Worm (Caenorhabditis elegans) whole organism, L2 larva: Measurements from ENCODE around the gene B0228.8.

ENCODE experiments used
- ZK546.5 ChIP-seq: sonication (generic microtip); optimal IDR thresholded peaks from 2 replicates; lab custom pipeline; 2017; ENCODE audit warnings: missing biosample characterization, missing genetic modification characterization
- elt-1 ChIP-seq: fragments of 150-350 bp; optimal IDR thresholded peaks from 2 replicates; lab custom pipeline; 2014; ENCODE audit warnings: missing biosample characterization, missing genetic modification characterization
- fos-1 ChIP-seq: fragments of 150-350 bp; optimal IDR thresholded peaks from 2 replicates; lab custom pipeline; 2014; ENCODE audit warnings: missing biosample characterization, missing genetic modification characterization
- mdl-1 ChIP-seq, 2 experiments: fragments of 150-350 bp in 1 of 2; sonication (generic microtip) in 1 of 2; optimal IDR thresholded peaks; 2 replicates each; lab custom pipeline; 2017; ENCODE audit warnings: missing biosample characterization in 2 of 2, missing genetic modification characterization in 2 of 2
- nhr-237 ChIP-seq: fragments of 150-350 bp; optimal IDR thresholded peaks from 2 replicates; lab custom pipeline; 2014; ENCODE audit warnings: missing biosample characterization, missing genetic modification characterization
- nhr-77 ChIP-seq: fragments of 150-350 bp; optimal IDR thresholded peaks from 2 replicates; lab custom pipeline; 2014; ENCODE audit warnings: missing biosample characterization, missing genetic modification characterization
- snpc-4 ChIP-seq: fragments of 150-350 bp; optimal IDR thresholded peaks from 2 replicates; lab custom pipeline; 2014; ENCODE audit warnings: missing biosample characterization, missing genetic modification characterization
- unc-62 ChIP-seq: fragments of 150-350 bp; optimal IDR thresholded peaks from 2 replicates; lab custom pipeline; 2014; ENCODE audit warnings: missing biosample characterization, missing genetic modification reagents, missing genetic modification characterization

DNA sequence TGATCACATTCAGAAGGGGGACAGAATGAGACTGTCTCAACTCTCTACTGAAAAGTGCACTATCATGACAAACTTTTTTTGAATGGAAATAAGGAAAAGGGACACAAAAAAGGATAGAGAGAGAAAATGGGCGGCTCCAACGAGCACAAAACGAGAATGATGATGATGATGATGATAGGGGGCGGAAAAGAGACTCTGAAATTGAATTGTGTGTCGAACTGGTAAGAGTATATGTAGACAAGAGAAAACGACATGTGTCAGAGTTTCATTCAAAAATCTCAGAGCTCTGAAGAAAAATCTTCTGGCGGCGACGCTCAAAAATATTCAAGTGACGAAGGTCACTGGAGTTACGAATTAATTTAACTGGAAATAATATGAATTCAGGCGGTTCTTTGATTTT lies 34.0 kb upstream of the B0228.8 start:
- TF ChIP-seq unc-62 (GFP tag; lab: Kevin White, UChicago) (no peak), fos-1 (tag; lab: Kevin White, UChicago) (no peak), snpc-4 (tag; lab: Kevin White, UChicago) (no peak), nhr-237 (tag; lab: Kevin White, UChicago) (no peak), elt-1 (tag; lab: Kevin White, UChicago) (no peak), ZK546.5 (tag; lab: Kevin White, UChicago) (no peak), nhr-77 (tag; lab: Kevin White, UChicago) (no peak), mdl-1 (tag; optimal IDR thresholded peaks at IDR 0.05; lab: Kevin White, UChicago) (no peak)
